Worm (Caenorhabditis elegans) whole organism, early embryonic: Measurements from ENCODE around the gene F58A4.2.

ENCODE experiments used
- B0310.2 ChIP-seq: sonication (generic microtip); optimal IDR thresholded peaks from 2 replicates; lab custom pipeline; 2016; ENCODE audit warnings: mild to moderate bottlenecking, missing genetic modification characterization, missing compliant biosample characterization
- F13C5.2 ChIP-seq: sonication (generic microtip); optimal IDR thresholded peaks from 2 replicates; lab custom pipeline; 2017; ENCODE audit warnings: mild to moderate bottlenecking, missing genetic modification characterization, inconsistent platforms, missing compliant biosample characterization
- aly-1 ChIP-seq: sonication (generic microtip); optimal IDR thresholded peaks from 2 replicates; lab custom pipeline; 2016; ENCODE audit warnings: missing genetic modification characterization, missing compliant biosample characterization
- ama-1 ChIP-seq: fragments of 150-350 bp; optimal IDR thresholded peaks from 2 replicates; lab custom pipeline; 2014
- ceh-13 ChIP-seq: fragments of 200-800 bp; sonication (Bioruptor generic); optimal IDR thresholded peaks from 2 replicates; lab custom pipeline; 2018; ENCODE audit warnings: mild to moderate bottlenecking, missing genetic modification characterization, missing compliant biosample characterization
- ets-7 ChIP-seq: sonication (generic microtip); optimal IDR thresholded peaks from 2 replicates; lab custom pipeline; 2016; ENCODE audit warnings: missing genotype, missing genetic modification characterization, missing compliant biosample characterization
- flt-1 ChIP-seq: fragments of 200-800 bp; sonication (Bioruptor generic); IDR thresholded peaks from 2 replicates; pipeline ENCODE4 v1.3.6; 2022; ENCODE audit warnings: missing genetic modification characterization, missing compliant biosample characterization
- hmbx-1 ChIP-seq: sonication (generic microtip); optimal IDR thresholded peaks from 2 replicates; lab custom pipeline; 2016; ENCODE audit warnings: mild to moderate bottlenecking, missing genetic modification characterization, missing compliant biosample characterization
- hnd-1 ChIP-seq: sonication (generic microtip); optimal IDR thresholded peaks from 2 replicates; lab custom pipeline; 2016; ENCODE audit warnings: missing genetic modification characterization, missing compliant biosample characterization
- scrt-1 ChIP-seq: fragments of 200-800 bp; sonication (Bioruptor generic); IDR thresholded peaks from 2 replicates; pipeline ENCODE4 v1.3.6; 2022; ENCODE audit warnings: missing genetic modification characterization, missing compliant biosample characterization
- sea-1 ChIP-seq: fragments of 200-800 bp; sonication (Bioruptor generic); conservative IDR thresholded peaks from 2 replicates; pipeline ENCODE4 v1.3.6; 2022; ENCODE audit warnings: missing genetic modification characterization, missing compliant biosample characterization
- tbx-11 ChIP-seq: fragments of 200-800 bp; sonication (Bioruptor generic); IDR thresholded peaks from 2 replicates; pipeline ENCODE4 v1.3.6; 2022; ENCODE audit warnings: missing genetic modification characterization, missing compliant biosample characterization
- tbx-37 ChIP-seq: fragments of 200-800 bp; sonication (Bioruptor generic); conservative IDR thresholded peaks from 2 replicates; pipeline ENCODE4 v1.3.6; 2022; ENCODE audit warnings: missing genetic modification reagents, missing genetic modification characterization, missing compliant biosample characterization

DNA sequence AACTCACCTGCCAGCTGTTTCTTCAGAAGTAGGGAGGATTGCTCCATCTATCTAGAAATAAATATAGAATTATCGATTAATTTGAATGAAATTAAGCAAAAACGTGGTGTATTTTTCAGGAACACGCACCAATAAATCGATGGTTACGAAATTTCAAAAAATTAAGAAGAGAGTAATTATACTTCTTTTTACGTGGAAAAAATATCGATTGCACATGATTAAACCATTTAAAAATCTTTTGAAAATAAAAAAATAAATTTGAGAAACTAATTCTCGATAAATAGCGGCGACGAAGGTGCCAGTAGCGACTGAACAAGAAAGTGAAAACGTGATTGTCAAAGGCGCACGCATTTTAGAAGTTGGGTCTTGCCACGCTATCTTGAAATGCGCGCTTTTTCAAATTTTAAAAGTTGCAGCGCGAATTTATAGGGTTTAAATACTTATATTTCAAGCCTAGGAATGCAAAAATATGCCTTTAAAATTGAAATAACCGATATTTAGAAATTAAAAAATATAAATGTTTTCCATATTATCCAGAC lies 30.6 kb upstream of the F58A4.2 start, which contains the start of gene ubc-7:
- TF ChIP-seq B0310.2 (tag; lab: Kevin White, UChicago): no peak
- TF ChIP-seq flt-1 (GFP tag; lab: Robert Waterston, UW): no peak
- TF ChIP-seq ama-1 (lab: Kevin White, UChicago): no peak
- no peak for TF ChIP-seq tbx-37 (GFP tag; lab: Robert Waterston, UW)
- no peak for TF ChIP-seq ets-7 (tag; lab: Kevin White, UChicago)
- TF ChIP-seq hmbx-1 (tag; lab: Kevin White, UChicago): no peak
- no peak for TF ChIP-seq sea-1 (GFP tag; lab: Robert Waterston, UW)
- no peak for TF ChIP-seq tbx-11 (GFP tag; lab: Robert Waterston, UW)
- TF ChIP-seq F13C5.2: peak; percentile 56
- TF ChIP-seq scrt-1: no peak
- no peak for TF ChIP-seq aly-1
- no peak for TF ChIP-seq hnd-1 (tag; lab: Kevin White, UChicago)
- TF ChIP-seq ceh-13 (GFP tag; lab: Kevin White, UChicago): no peak
